Worm (Caenorhabditis elegans) whole organism, L1 larva: ENCODE results near the gene F49E11.7.

ENCODE experiments used
- ama-1 ChIP-seq: fragments of 150-350 bp; optimal IDR thresholded peaks from 2 replicates; lab custom pipeline; 2014
- dpl-1 ChIP-seq, 3 experiments: fragments of 150-350 bp in 2 of 3; sonication (generic microtip) in 1 of 3; optimal IDR thresholded peaks; 2 replicates each; lab custom pipeline; 2014 to 2017; ENCODE audit warnings: missing biosample characterization in 3 of 3, missing genetic modification characterization in 3 of 3, missing genetic modification reagents in 3 of 3
- fos-1 ChIP-seq: fragments of 150-350 bp; optimal IDR thresholded peaks from 2 replicates; lab custom pipeline; 2014; ENCODE audit warnings: missing biosample characterization, missing genetic modification characterization
- jun-1 ChIP-seq: fragments of 150-350 bp; optimal IDR thresholded peaks from 2 replicates; lab custom pipeline; 2014; ENCODE audit warnings: missing biosample characterization, missing genetic modification reagents, missing genetic modification characterization
- nhr-85 ChIP-seq: sonication (generic microtip); peaks from one replicate; lab custom pipeline; 2016; ENCODE audit warnings: missing genetic modification characterization, inconsistent platforms, missing compliant biosample characterization
- rnt-1 ChIP-seq: sonication (generic microtip); optimal IDR thresholded peaks from 2 replicates; lab custom pipeline; 2016; ENCODE audit warnings: mild to moderate bottlenecking, missing genetic modification characterization, moderate library complexity, missing compliant biosample characterization
- sox-4 ChIP-seq: sonication (generic microtip); optimal IDR thresholded peaks from 2 replicates; lab custom pipeline; 2016; ENCODE audit warnings: missing genetic modification characterization, missing compliant biosample characterization
- tbx-2 ChIP-seq: sonication (generic microtip); optimal IDR thresholded peaks from 2 replicates; lab custom pipeline; 2016; ENCODE audit warnings: missing genetic modification characterization, missing compliant biosample characterization
- unc-130 ChIP-seq: fragments of 150-350 bp; optimal IDR thresholded peaks from 2 replicates; lab custom pipeline; 2017; ENCODE audit warnings: missing biosample characterization, missing genetic modification characterization, inconsistent platforms
- unc-30 ChIP-seq: sonication (generic microtip); optimal IDR thresholded peaks from 2 replicates; lab custom pipeline; 2017; ENCODE audit warnings: missing biosample characterization, missing genetic modification characterization
- unc-86 ChIP-seq: sonication (generic microtip); optimal IDR thresholded peaks from 2 replicates; lab custom pipeline; 2016; ENCODE audit warnings: missing genetic modification characterization, missing compliant biosample characterization

DNA sequence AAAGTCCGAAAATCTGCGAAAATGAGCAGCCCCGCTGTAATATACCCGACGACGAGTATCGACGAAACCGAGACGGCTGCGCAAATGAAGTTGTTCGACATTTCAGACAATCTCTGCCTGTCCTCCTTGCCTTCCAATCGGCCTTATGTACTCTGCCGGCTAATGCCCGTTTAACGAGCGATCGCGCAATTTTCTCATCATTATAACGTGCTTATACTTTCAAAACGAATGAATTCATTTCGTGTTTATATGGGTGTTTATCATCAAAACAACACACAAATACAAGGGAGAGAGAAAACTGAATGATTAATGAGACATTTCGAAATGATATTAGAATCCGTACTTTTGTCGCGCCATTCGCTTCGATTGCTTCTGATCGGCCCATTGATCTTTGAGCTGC, 38.3 kb downstream of the F49E11.7 start, which contains the start of gene col-132:
- TF ChIP-seq jun-1 (tag; lab: Kevin White, UChicago) (no peak), ama-1 (lab: Kevin White, UChicago) (no peak), unc-86 (tag; lab: Kevin White, UChicago) (no peak), unc-130 (tag; lab: Kevin White, UChicago) (no peak), nhr-85 (tag; lab: Kevin White, UChicago) (no peak), dpl-1 (GFP tag; optimal IDR thresholded peaks at IDR 0.05; lab: Kevin White, UChicago) (no peak), rnt-1 (no peak), unc-30 (no peak), tbx-2 (tag; lab: Kevin White, UChicago) (no peak), sox-4 (no peak), fos-1 (tag; lab: Kevin White, UChicago) (no peak)
